Fruit fly (Drosophila melanogaster) whole organism, wandering third instar larva: ENCODE results near the gene Hs3st-B.

Experiments used
- Abd-B ChIP-seq: fragments of >200 bp; optimal IDR thresholded peaks from 2 replicates; lab custom pipeline; 2017; ENCODE audit warnings: missing biosample characterization, missing genetic modification characterization
- CG32264 ChIP-seq: fragments of 200-800 bp; sonication (Bioruptor generic); optimal IDR thresholded peaks from 2 replicates; lab custom pipeline; 2016; ENCODE audit warnings: missing biosample characterization, missing genetic modification characterization
- CG9705 ChIP-seq: fragments of 200-800 bp; sonication (Bioruptor generic); optimal IDR thresholded peaks from 2 replicates; lab custom pipeline; 2018; ENCODE audit warnings: missing biosample characterization, mild to moderate bottlenecking, missing genetic modification characterization
- CrebA ChIP-seq: fragments of 200-800 bp; sonication (Bioruptor generic); optimal IDR thresholded peaks from 2 replicates; lab custom pipeline; 2016; ENCODE audit warnings: missing biosample characterization, mild to moderate bottlenecking, missing genetic modification characterization, borderline replicate concordance
- Dfd ChIP-seq: fragments of >200 bp; optimal IDR thresholded peaks from 2 replicates; lab custom pipeline; 2017; ENCODE audit warnings: missing biosample characterization, missing genetic modification characterization
- GATAd ChIP-seq: sonication (Bioruptor generic); optimal IDR thresholded peaks from 2 replicates; lab custom pipeline; 2016; ENCODE audit warnings: missing biosample characterization, missing genetic modification characterization
- HLH106 ChIP-seq: fragments of 200-800 bp; optimal IDR thresholded peaks from 3 replicates; lab custom pipeline; 2019; ENCODE audit warnings: missing biosample characterization, mild to moderate bottlenecking, missing genetic modification characterization, moderate library complexity
- Hnf4 ChIP-seq: fragments of 200-800 bp; sonication (Bioruptor generic); optimal IDR thresholded peaks from 2 replicates; lab custom pipeline; 2016; ENCODE audit warnings: missing biosample characterization, mild to moderate bottlenecking, missing genetic modification characterization
- Hr78 ChIP-seq: fragments of >200 bp; optimal IDR thresholded peaks from 2 replicates; lab custom pipeline; 2017; ENCODE audit warnings: missing biosample characterization, missing genetic modification characterization
- Hr83 ChIP-seq: fragments of 200-300 bp; sonication (Bioruptor generic); optimal IDR thresholded peaks from 2 replicates; lab custom pipeline; 2016; ENCODE audit warnings: missing biosample characterization, mild to moderate bottlenecking, missing genetic modification characterization, moderate library complexity; ENCODE audit not compliant: poor library complexity, severe bottlenecking
- Jra ChIP-seq: sonication (Bioruptor generic); optimal IDR thresholded peaks from 2 replicates; lab custom pipeline; 2016; ENCODE audit warnings: missing biosample characterization, missing genetic modification characterization
- Myc ChIP-seq: fragments of >200 bp; optimal IDR thresholded peaks from 2 replicates; lab custom pipeline; 2017
- OdsH ChIP-seq: fragments of 200-800 bp; sonication (Bioruptor generic); optimal IDR thresholded peaks from 2 replicates; lab custom pipeline; 2016; ENCODE audit warnings: missing biosample characterization, mild to moderate bottlenecking, missing genetic modification characterization
- Rel ChIP-seq, 2 experiments: fragments of 200-800 bp; sonication (Bioruptor generic) in 1 of 2; optimal IDR thresholded peaks; 2 replicates in 1 of 2; 3 replicates in 1 of 2; lab custom pipeline; 2016 to 2019; ENCODE audit warnings: mild to moderate bottlenecking in 2 of 2, missing biosample characterization in 2 of 2, missing genetic modification characterization in 2 of 2, moderate library complexity in 1 of 2
- Sp1 ChIP-seq: fragments of 200-800 bp; sonication (Bioruptor generic); optimal IDR thresholded peaks from 3 replicates; lab custom pipeline; 2019; ENCODE audit warnings: missing biosample characterization, mild to moderate bottlenecking, missing genetic modification characterization, moderate library complexity
- Vsx2 ChIP-seq: fragments of 200-300, 225-300 bp; sonication (Bioruptor generic); optimal IDR thresholded peaks from 2 replicates; lab custom pipeline; 2018; ENCODE audit warnings: missing biosample characterization, missing genetic modification characterization; ENCODE audit not compliant: partially characterized antibody
- br ChIP-seq: fragments of 200-800 bp; sonication (Bioruptor generic); optimal IDR thresholded peaks from 2 replicates; lab custom pipeline; 2016; ENCODE audit warnings: missing biosample characterization, missing genetic modification characterization
- brk ChIP-seq: fragments of 200-800 bp; sonication (Bioruptor generic); optimal IDR thresholded peaks from 2 replicates; lab custom pipeline; 2016; ENCODE audit warnings: missing biosample characterization, mild to moderate bottlenecking, missing genetic modification characterization
- dl ChIP-seq, 2 experiments: fragments of 175-275, 200-275 bp in 1 of 2; fragments of 200-275 bp in 1 of 2; sonication (Bioruptor generic); optimal IDR thresholded peaks; lab custom pipeline; 2018; ENCODE audit warnings: mild to moderate bottlenecking in 2 of 2, missing biosample characterization in 2 of 2, missing genetic modification characterization in 2 of 2, moderate library complexity in 2 of 2; ENCODE audit not compliant: partially characterized antibody in 2 of 2, insufficient read depth in 1 of 2
- dmrt93B ChIP-seq: fragments of 200-800 bp; sonication (Bioruptor generic); optimal IDR thresholded peaks from 2 replicates; lab custom pipeline; 2018; ENCODE audit warnings: missing biosample characterization, mild to moderate bottlenecking, missing genetic modification characterization
- dsf ChIP-seq: sonication (Bioruptor generic); optimal IDR thresholded peaks from 2 replicates; lab custom pipeline; 2016; ENCODE audit warnings: missing biosample characterization, missing genetic modification characterization, borderline replicate concordance
- ey ChIP-seq: fragments of 200-800 bp; sonication (Bioruptor generic); optimal IDR thresholded peaks from 2 replicates; lab custom pipeline; 2016; ENCODE audit warnings: missing biosample characterization, missing genetic modification characterization
- foxo ChIP-seq, 2 experiments: fragments of 200-800 bp; sonication (Bioruptor generic); optimal IDR thresholded peaks; 2 replicates in 1 of 2; 3 replicates in 1 of 2; lab custom pipeline; 2016 to 2017; ENCODE audit warnings: missing biosample characterization in 2 of 2, missing genetic modification characterization in 2 of 2
- fru ChIP-seq: fragments of 200-800 bp; sonication (Bioruptor generic); optimal IDR thresholded peaks from 3 replicates; lab custom pipeline; 2016; ENCODE audit warnings: missing biosample characterization, mild to moderate bottlenecking, missing genetic modification characterization
- h ChIP-seq: fragments of 200-800 bp; sonication (Bioruptor generic); optimal IDR thresholded peaks from 3 replicates; lab custom pipeline; 2016; ENCODE audit warnings: missing biosample characterization, mild to moderate bottlenecking, missing genetic modification characterization
- lola ChIP-seq: fragments of >200 bp; optimal IDR thresholded peaks from 2 replicates; lab custom pipeline; 2017; ENCODE audit warnings: missing biosample characterization, missing genetic modification characterization
- psq ChIP-seq: fragments of 200-800 bp; sonication (Bioruptor generic); optimal IDR thresholded peaks from 3 replicates; lab custom pipeline; 2017; ENCODE audit warnings: missing biosample characterization, mild to moderate bottlenecking, missing genetic modification characterization, moderate library complexity
- rgr ChIP-seq: fragments of 200-800 bp; sonication (Bioruptor generic); optimal IDR thresholded peaks from 3 replicates; lab custom pipeline; 2016; ENCODE audit warnings: missing biosample characterization, mild to moderate bottlenecking, missing genetic modification characterization
- sage ChIP-seq: fragments of 200-800 bp; sonication (Bioruptor generic); optimal IDR thresholded peaks from 2 replicates; lab custom pipeline; 2016; ENCODE audit warnings: missing biosample characterization, mild to moderate bottlenecking, missing genetic modification characterization
- tai ChIP-seq: sonication (Bioruptor generic); optimal IDR thresholded peaks from 2 replicates; lab custom pipeline; 2016; ENCODE audit warnings: missing biosample characterization, missing genetic modification characterization
- woc ChIP-seq: sonication (Bioruptor generic); optimal IDR thresholded peaks from 2 replicates; lab custom pipeline; 2016; ENCODE audit warnings: missing biosample characterization, mild to moderate bottlenecking, missing genetic modification characterization

Gene Hs3st-B

DNA sequence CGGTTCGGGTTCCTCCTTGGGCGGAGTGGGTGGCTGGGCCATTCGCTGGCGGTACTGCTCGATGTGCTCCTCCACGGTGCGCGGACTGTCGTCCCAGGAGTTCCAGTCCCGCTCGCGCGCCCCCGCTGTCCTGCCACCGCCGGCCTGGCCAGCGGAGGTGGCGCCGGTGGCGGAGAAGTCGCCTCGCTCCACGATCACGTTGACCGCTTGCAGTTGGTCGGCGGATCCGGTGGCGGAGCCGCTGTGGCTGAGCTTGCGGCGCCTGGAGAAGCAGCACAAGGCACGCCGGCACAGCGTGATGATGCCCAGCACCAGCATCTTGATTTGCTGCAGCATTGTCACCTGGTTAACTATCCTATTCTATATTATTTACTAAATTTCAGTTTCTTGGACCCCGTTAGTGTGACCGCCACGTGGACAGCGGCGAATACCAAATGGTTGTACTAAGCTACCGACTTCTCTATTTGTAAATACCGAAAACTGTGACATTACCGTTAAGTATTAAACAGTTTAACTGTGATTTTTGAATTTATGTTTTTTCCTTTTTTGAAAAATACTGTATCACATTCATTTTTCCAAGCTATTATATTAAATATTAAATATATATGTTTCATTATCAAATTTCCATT, 28.2 kb downstream of the Hs3st-B start, which contains the start of the genes CG32537 and CG32536:
Gene CG32537, minus strand, starts transcription at position 51 of the 629 bp plus-strand sequence.
Gene CG32536, minus strand, starts transcription at position 410 of the 629 bp plus-strand sequence.
- no peak for TF ChIP-seq CG9705 (GFP tag; lab: Kevin White, UChicago)
- no peak for TF ChIP-seq br (GFP tag; lab: Kevin White, UChicago)
- no peak for TF ChIP-seq Hr83

dm6 chrX:19278395-19278794, 30.0 kb downstream of the Hs3st-B start:
- TF ChIP-seq h (no peak), dsf (GFP tag; lab: Kevin White, UChicago) (no peak), Hr78 (GFP tag; lab: Kevin White, UChicago) (no peak), CrebA (no peak), dmrt93B (GFP tag; lab: Kevin White, UChicago) (no peak), fru (GFP tag; lab: Kevin White, UChicago) (no peak), CG32264 (GFP tag; lab: Kevin White, UChicago) (no peak), Dfd (GFP tag; lab: Kevin White, UChicago) (no peak), Vsx2 (GFP tag; lab: Kevin White, UChicago) (no peak), psq (no peak), brk (no peak), Sp1 (GFP tag; lab: Kevin White, UChicago) (no peak), OdsH (no peak), Hr83 (no peak), br (GFP tag; lab: Kevin White, UChicago) (no peak), sage (GFP tag; lab: Kevin White, UChicago) (no peak)
- TF ChIP-seq, all 38 proteins: peak for 0

DNA sequence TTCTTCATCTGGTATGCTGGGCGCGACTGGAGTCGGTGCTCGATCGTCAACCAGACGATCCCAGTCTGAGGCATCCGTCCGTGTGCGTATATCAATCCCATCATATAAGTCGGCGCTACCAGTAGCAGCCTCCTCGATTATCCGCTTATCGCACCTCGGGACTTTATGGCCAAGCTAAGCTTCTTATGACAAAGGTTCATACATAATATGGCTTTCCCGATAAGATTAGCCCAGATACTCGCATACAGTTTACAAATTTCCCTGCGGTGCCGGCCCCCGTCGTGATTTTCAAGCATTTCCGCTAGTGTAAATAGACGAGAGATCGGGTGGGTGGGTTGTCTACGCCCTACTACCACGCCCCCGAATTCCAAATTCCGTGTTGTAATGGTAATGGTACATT, 31.8 kb downstream of the Hs3st-B start, which contains the start of gene CG8028:
Gene CG8028, minus strand, starts transcription at position 101 of the 400 bp plus-strand sequence.
- TF ChIP-seq foxo (GFP tag; optimal IDR thresholded peaks at IDR 0.05; lab: Kevin White, UChicago) = no peak
- no peak for TF ChIP-seq ey (GFP tag; lab: Kevin White, UChicago)
- no peak for TF ChIP-seq Abd-B (GFP tag; lab: Kevin White, UChicago)
- no peak for TF ChIP-seq brk
- TF ChIP-seq tai = no peak
- TF ChIP-seq Dfd (GFP tag; lab: Kevin White, UChicago) = no peak
- TF ChIP-seq Hnf4 = no peak
- TF ChIP-seq OdsH = no peak
- no peak for TF ChIP-seq Jra (GFP tag; lab: Kevin White, UChicago)
- TF ChIP-seq psq = no peak
- TF ChIP-seq Hr78 (GFP tag; lab: Kevin White, UChicago) = no peak
- no peak for TF ChIP-seq fru (GFP tag; lab: Kevin White, UChicago)
- no peak for TF ChIP-seq dl (GFP tag; optimal IDR thresholded peaks at IDR 0.05; lab: Kevin White, UChicago; ENCODE audit: insufficient read depth in 1 of 2, partially characterized antibody in 2 of 2)
- TF ChIP-seq woc = no peak
- no peak for TF ChIP-seq Sp1 (GFP tag; lab: Kevin White, UChicago)
- TF ChIP-seq GATAd (GFP tag; lab: Kevin White, UChicago) = no peak
- no peak for TF ChIP-seq Rel (GFP tag; optimal IDR thresholded peaks at IDR 0.05; lab: Kevin White, UChicago)
- TF ChIP-seq Rel (tag; optimal IDR thresholded peaks at IDR 0.05; lab: Kevin White, UChicago) = no peak
- no peak for TF ChIP-seq sage (GFP tag; lab: Kevin White, UChicago)
- TF ChIP-seq lola = no peak
- TF ChIP-seq CG9705 (GFP tag; lab: Kevin White, UChicago) = no peak

dm6 chrX:19280685-19281084, 32.2 kb downstream of the Hs3st-B start:
- TF ChIP-seq woc (no peak), ey (GFP tag; lab: Kevin White, UChicago) (no peak), Hr83 (no peak)

DNA sequence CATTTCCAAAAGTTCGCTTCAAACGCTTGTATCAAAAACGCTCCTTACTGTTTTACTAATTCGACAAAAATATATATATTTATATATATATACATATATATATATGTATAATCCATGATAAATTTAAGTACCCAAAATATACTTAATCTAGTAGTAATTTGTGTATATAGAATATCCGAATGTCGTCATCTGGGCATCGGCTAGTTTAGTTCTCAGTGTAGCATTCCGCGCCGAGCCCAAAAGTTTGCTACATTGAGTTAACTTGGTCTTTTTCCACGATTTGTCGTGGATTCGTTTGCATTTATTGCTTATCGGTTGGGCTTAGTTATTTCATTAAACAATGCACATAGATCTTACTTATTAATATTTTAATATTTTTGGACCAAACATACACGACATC, 32.8 kb downstream of the Hs3st-B start:
- no peak for TF ChIP-seq CG32264 (GFP tag; lab: Kevin White, UChicago)
- no peak for TF ChIP-seq dsf (GFP tag; lab: Kevin White, UChicago)
- TF ChIP-seq Hr78 (GFP tag; lab: Kevin White, UChicago) = no peak
- TF ChIP-seq HLH106 = peak; percentile 33
- no peak for TF ChIP-seq dl (GFP tag; optimal IDR thresholded peaks at IDR 0.05; lab: Kevin White, UChicago; ENCODE audit: insufficient read depth in 1 of 2, partially characterized antibody in 2 of 2)
- peak; percentile 21 for TF ChIP-seq Myc (lab: Kevin White, UChicago)
- peak; percentile 18 for TF ChIP-seq psq
- peak; percentile 44 for TF ChIP-seq rgr (GFP tag; lab: Kevin White, UChicago)
- TF ChIP-seq, all 38 proteins: peak for 4
